Worm (Caenorhabditis elegans) whole organism, young adult: ENCODE data around the gene pax-3.

Experiments used
- F55B11.4 ChIP-seq: sonication (generic microtip); optimal IDR thresholded peaks from 2 replicates; lab custom pipeline; 2016; ENCODE audit warnings: missing compliant biosample characterization, missing genetic modification characterization, borderline replicate concordance; ENCODE audit not compliant: insufficient read depth
- Y53F4B.3 ChIP-seq: fragments of 200-800 bp; sonication (Bioruptor generic); IDR thresholded peaks from 2 replicates; pipeline ENCODE4 v1.3.6; 2022; ENCODE audit warnings: missing genetic modification reagents, missing genetic modification characterization, missing compliant biosample characterization
- nhr-179 ChIP-seq: sonication (generic microtip); optimal IDR thresholded peaks from 2 replicates; lab custom pipeline; 2016; ENCODE audit warnings: mild to moderate bottlenecking, missing genetic modification characterization, missing compliant biosample characterization

- TF ChIP-seq nhr-179 (tag; lab: Kevin White, UChicago) (no peak), F55B11.4 (tag; lab: Kevin White, UChicago) (no peak), Y53F4B.3 (GFP tag; lab: Robert Waterston, UW) (no peak)
Measured at ce11 chrII:10197091-10197675, 50.8 kb downstream of the pax-3 start, which contains the start of gene R05H5.3.
